Fruit fly (Drosophila melanogaster): ENCODE data around the gene CG44198.

The CG44198 gene

DNA sequence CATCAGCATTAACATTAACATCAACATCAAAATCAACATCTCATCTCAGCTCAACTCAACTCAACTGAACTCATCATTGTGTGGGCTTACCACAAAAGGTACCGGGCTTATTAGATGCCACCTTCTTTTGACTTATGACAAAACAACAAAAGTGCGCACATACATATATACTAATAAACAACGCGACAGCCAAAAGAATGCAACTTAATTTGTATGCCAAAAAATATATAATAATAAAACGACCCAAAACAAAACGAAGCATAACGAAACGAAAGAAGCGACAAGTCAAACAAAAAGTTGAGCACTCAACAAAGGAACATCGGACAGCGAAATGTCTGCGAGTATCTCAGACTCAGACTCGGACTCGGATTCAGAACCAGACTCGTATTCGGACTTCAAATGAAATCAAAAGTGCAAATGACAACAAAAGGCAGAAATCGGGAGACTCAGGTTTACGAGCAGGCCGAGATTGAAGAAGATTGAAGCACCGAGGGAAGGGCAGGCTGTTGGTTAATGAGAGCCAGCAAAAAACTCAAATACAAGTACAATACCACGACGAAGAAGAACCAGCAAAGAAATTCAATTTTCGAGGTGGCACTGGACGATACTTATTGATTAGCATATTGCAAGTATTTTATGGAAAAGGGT is 49.2 kb downstream of the CG44198 start:
- TF ChIP-seq noc (tag; optimal IDR thresholded peaks at IDR 0.05) = no peak
